Fruit fly (Drosophila melanogaster) S2 (cell line): ENCODE results near the gene VhaM9.7-d.

ENCODE experiments used
- CG8478 ChIP-seq: fragments of >200 bp; optimal IDR thresholded peaks from 2 replicates; lab custom pipeline; 2018
- CTCF ChIP-seq, 2 experiments: fragments of >200 bp; optimal IDR thresholded peaks; 2 replicates each; lab custom pipeline; 2018

dm6 chr3R:16944267-16944666, 30.7 kb upstream of the VhaM9.7-d start:
- no peak for TF ChIP-seq CTCF (optimal IDR thresholded peaks at IDR 0.05; lab: Kevin White, UChicago)
- TF ChIP-seq CG8478 (lab: Kevin White, UChicago) = no peak
